Fruit fly (Drosophila melanogaster): ENCODE data around the gene Nrt.

Nrt gene

dm6 chr3L:16805806-16806719 lies 40.2 kb downstream of the Nrt start (continued):
- TF ChIP-seq unc-4 (GFP tag; IDR thresholded peaks at IDR 0.05; ENCODE audit: partially characterized antibody) (no peak), Hr51 (GFP tag; optimal IDR thresholded peaks at IDR 0.05) (peak; percentile 26 to 64), CG10267 (tag; optimal IDR thresholded peaks at IDR 0.05) (peak; percentile 13), kah (GFP tag; optimal IDR thresholded peaks at IDR 0.05) (no peak), CG14667 (GFP tag; IDR thresholded peaks at IDR 0.05) (no peak), CG6689 (GFP tag; IDR thresholded peaks at IDR 0.05) (no peak), CG42726 (GFP tag; IDR thresholded peaks at IDR 0.05; ENCODE audit: partially characterized antibody) (no peak), Nf-YB (GFP tag; optimal IDR thresholded peaks at IDR 0.05) (no peak), CG11093 (GFP tag; IDR thresholded peaks at IDR 0.05) (0 out of 3 replicates have a peak, but pooled peaks have one; percentile 20), CG1529 (GFP tag; optimal IDR thresholded peaks at IDR 0.05) (no peak), CG17328 (GFP tag; IDR thresholded peaks at IDR 0.05) (peak; percentile 42; the same call in 1 of the 2 replicates), CG12659 (GFP tag; optimal IDR thresholded peaks at IDR 0.05) (peak; percentile 12), chinmo (GFP tag; IDR thresholded peaks at IDR 0.05; ENCODE audit: partially characterized antibody) (peak; percentile 90; the same call in 3 of the 4 replicates), jing (GFP tag; optimal IDR thresholded peaks at IDR 0.05) (no peak), CG1024 (GFP tag; IDR thresholded peaks at IDR 0.05) (no peak), CG8478 (optimal IDR thresholded peaks at IDR 0.05) (no peak), MBD-R2 (GFP tag; IDR thresholded peaks at IDR 0.05) (no peak), Doc3 (GFP tag; IDR thresholded peaks at IDR 0.05; ENCODE audit: partially characterized antibody) (no peak), E2f2 (GFP tag; IDR thresholded peaks at IDR 0.05) (no peak; the same call in 1 of the 2 replicates), CG15269 (tag; optimal IDR thresholded peaks at IDR 0.05) (peak; percentile 59), dan (GFP tag; IDR thresholded peaks at IDR 0.05) (no peak), CG13424 (tag; optimal IDR thresholded peaks at IDR 0.05) (peak; percentile 48), chif (GFP tag; optimal IDR thresholded peaks at IDR 0.05) (peak in 1 of 2 experiments; percentile 26), CG13287 (GFP tag; IDR thresholded peaks at IDR 0.05; ENCODE audit: partially characterized antibody) (no peak), D19B (GFP tag; optimal IDR thresholded peaks at IDR 0.05) (no peak), zen (tag; optimal IDR thresholded peaks at IDR 0.05) (no peak), vvl (GFP tag; IDR thresholded peaks at IDR 0.05) (peak; percentile 55), CG7928 (GFP tag; optimal IDR thresholded peaks at IDR 0.05) (no peak), CG11247 (GFP tag; IDR thresholded peaks at IDR 0.05) (no peak), esg (GFP tag; conservative IDR thresholded peaks at IDR 0.05) (peak; percentile 36; the same call in 1 of the 2 replicates), lola (GFP tag; optimal IDR thresholded peaks at IDR 0.05) (no peak), scrt (GFP tag; optimal IDR thresholded peaks at IDR 0.05) (peak; percentile 52), Side (GFP tag; optimal IDR thresholded peaks at IDR 0.05) (peak; percentile 6), CG13296 (GFP tag; optimal IDR thresholded peaks at IDR 0.05) (no peak), lbe (GFP tag; optimal IDR thresholded peaks at IDR 0.05) (no peak), CG14014 (GFP tag; IDR thresholded peaks at IDR 0.05) (peak; percentile 62; the same call in 1 of the 2 replicates), CG10959 (GFP tag; IDR thresholded peaks at IDR 0.05) (no peak), stc (GFP tag; IDR thresholded peaks at IDR 0.05) (peak; percentile 55), CG17385 (GFP tag; optimal IDR thresholded peaks at IDR 0.05) (peak; percentile 83), zfh1 (GFP tag; IDR thresholded peaks at IDR 0.05) (peak; percentile 44; the same call in 1 of the 3 replicates), dmrt99B (tag; optimal IDR thresholded peaks at IDR 0.05) (peak; percentile 63), dm (GFP tag; optimal IDR thresholded peaks at IDR 0.05) (peak; percentile 15), CG10366 (GFP tag; IDR thresholded peaks at IDR 0.05) (no peak), CG2875 (GFP tag; optimal IDR thresholded peaks at IDR 0.05) (no peak), Atf-2 (GFP tag; optimal IDR thresholded peaks at IDR 0.05) (no peak), kay (GFP tag; optimal IDR thresholded peaks at IDR 0.05) (no peak), tio (GFP tag; optimal IDR thresholded peaks at IDR 0.05) (no peak), lmd (GFP tag; IDR thresholded peaks at IDR 0.05) (peak; percentile 34; the same call in 1 of the 2 replicates)

All from whole organism, embryonic.